Fruit fly (Drosophila melanogaster): Measurements from ENCODE around the gene Cpr76Bb.
"Not testable (repeated sequence)": the region's sequence is repeated elsewhere in the genome, so short reads cannot be mapped to it uniquely, and the experiment has no call there.

DNA sequence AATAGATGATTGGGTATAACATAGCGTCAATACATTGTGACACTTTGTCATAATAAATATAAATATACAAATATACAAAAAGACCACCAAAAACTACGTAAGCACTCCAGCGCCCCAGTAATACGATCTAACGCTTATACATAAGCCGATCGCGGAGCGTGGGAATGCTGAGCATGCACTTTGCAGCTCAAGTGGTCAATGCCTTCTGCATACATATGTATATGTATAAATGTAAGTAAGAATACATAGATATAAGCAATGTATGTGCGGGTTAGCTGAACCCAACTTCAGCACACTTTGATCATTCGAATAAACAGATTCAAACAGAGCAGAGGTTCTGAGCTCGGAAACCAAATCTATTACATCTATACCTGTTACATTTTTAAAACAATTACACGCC is 32.2 kb upstream of the Cpr76Bb start, which contains the start of gene CG32212:
- TF ChIP-seq rgr, h (GFP tag; optimal IDR thresholded peaks at IDR 0.05): not testable (repeated sequence)

All from whole organism, wandering third instar larva.